4 fruit fly cellular contexts compared by ENCODE assay signal in genomic region chr3L:12833864-12834525, dm6.
TF ChIP-seq lines count a peak whose summit lies in the region.

No protein-coding gene starts in this region.

- peak; percentile 21 for TF ChIP-seq CTCF in whole organism, embryonic (GFP tag; optimal IDR thresholded peaks at IDR 0.05; lab: Kevin White, UChicago)

TF ChIP-seq in whole organism, adult, 20 proteins besides CTCF, POLR2A, EP300 and RAD21:
- TF ChIP-seq kay (GFP tag; lab: Kevin White, UChicago; ENCODE audit: borderline replicate concordance) (peak; percentile 82), CG14711 (tag; optimal IDR thresholded peaks at IDR 0.05; lab: Kevin White, UChicago) (no peak)

TF ChIP-seq in whole organism, embryonic, 481 proteins besides CTCF, POLR2A, EP300 and RAD21 (continues in another document):
- 0 out of 3 replicates have a peak, but pooled peaks have one; percentile 70 for TF ChIP-seq CG2199 (GFP tag; IDR thresholded peaks at IDR 0.05; lab: Robert Waterston, UW)
- TF ChIP-seq crol (GFP tag; IDR thresholded peaks at IDR 0.05; lab: Robert Waterston, UW) = peak; percentile 54; the same call in 1 of the 2 replicates
- peak; percentile 20 for TF ChIP-seq CG11504 (tag; optimal IDR thresholded peaks at IDR 0.05; lab: Kevin White, UChicago)
- peak; percentile 74 for TF ChIP-seq kni (GFP tag; optimal IDR thresholded peaks at IDR 0.05; lab: Kevin White, UChicago)
- TF ChIP-seq CG12391 (tag; optimal IDR thresholded peaks at IDR 0.05; lab: Kevin White, UChicago) = peak; percentile 4
- 0 out of 4 replicates have a peak, but pooled peaks have one; percentile 30 for TF ChIP-seq Dll (GFP tag; IDR thresholded peaks at IDR 0.05; lab: Robert Waterston, UW; ENCODE audit: partially characterized antibody)
- TF ChIP-seq scrt (GFP tag; optimal IDR thresholded peaks at IDR 0.05; lab: Kevin White, UChicago) = peak; percentile 21
- no peak for TF ChIP-seq Oli (tag; optimal IDR thresholded peaks at IDR 0.05; lab: Kevin White, UChicago)
- TF ChIP-seq Hey (tag; optimal IDR thresholded peaks at IDR 0.05; lab: Kevin White, UChicago) = peak; percentile 58
- TF ChIP-seq exex (tag; optimal IDR thresholded peaks at IDR 0.05; lab: Kevin White, UChicago) = peak; percentile 15
- peak; percentile 95 for TF ChIP-seq CG32767 (GFP tag; IDR thresholded peaks at IDR 0.05; lab: Robert Waterston, UW)
- TF ChIP-seq CG8281 (tag; optimal IDR thresholded peaks at IDR 0.05; lab: Kevin White, UChicago) = no peak
- TF ChIP-seq CG8290 (GFP tag; optimal IDR thresholded peaks at IDR 0.05; lab: Kevin White, UChicago) = peak; percentile 88
- TF ChIP-seq CG8290 (tag; optimal IDR thresholded peaks at IDR 0.05; lab: Kevin White, UChicago) = peak; percentile 88 to 91
- no peak for TF ChIP-seq Lim3 (GFP tag; IDR thresholded peaks at IDR 0.05; lab: Robert Waterston, UW)
- no peak for TF ChIP-seq pnt (GFP tag; optimal IDR thresholded peaks at IDR 0.05; lab: Kevin White, UChicago)
- peak; percentile 90 for TF ChIP-seq sd (tag; optimal IDR thresholded peaks at IDR 0.05; lab: Kevin White, UChicago)
- no peak for TF ChIP-seq Dip3 (GFP tag; optimal IDR thresholded peaks at IDR 0.05; lab: Kevin White, UChicago)
- TF ChIP-seq Xrp1 (GFP tag; IDR thresholded peaks at IDR 0.05; lab: Robert Waterston, UW) = 0 out of 2 replicates have a peak, but pooled peaks have one; percentile 12
- TF ChIP-seq CG6813 (GFP tag; optimal IDR thresholded peaks at IDR 0.05; lab: Kevin White, UChicago) = no peak
- no peak for TF ChIP-seq CG12744 (GFP tag; optimal IDR thresholded peaks at IDR 0.05; lab: Kevin White, UChicago)
- peak; percentile 41 for TF ChIP-seq CG13894 (tag; optimal IDR thresholded peaks at IDR 0.05; lab: Kevin White, UChicago)
- 0 out of 3 replicates have a peak, but pooled peaks have one; percentile 14 for TF ChIP-seq CG34422 (GFP tag; IDR thresholded peaks at IDR 0.05; lab: Robert Waterston, UW)
- 0 out of 3 replicates have a peak, but pooled peaks have one; percentile 13 for TF ChIP-seq tgo (GFP tag; IDR thresholded peaks at IDR 0.05; lab: Robert Waterston, UW)
- TF ChIP-seq CG31441 (GFP tag; IDR thresholded peaks at IDR 0.05; lab: Robert Waterston, UW) = 0 out of 2 replicates have a peak, but pooled peaks have one; percentile 14
- TF ChIP-seq Sox100B (GFP tag; optimal IDR thresholded peaks at IDR 0.05; lab: Kevin White, UChicago) = peak; percentile 16
- TF ChIP-seq CG10543 (GFP tag; optimal IDR thresholded peaks at IDR 0.05; lab: Kevin White, UChicago) = peak; percentile 65

TF ChIP-seq in whole organism, prepupa, 60 proteins besides CTCF, POLR2A, EP300 and RAD21:
- no peak for TF ChIP-seq Gug (GFP tag; IDR thresholded peaks at IDR 0.05; lab: Robert Waterston, UW)
- no peak for TF ChIP-seq fd85E (GFP tag; optimal IDR thresholded peaks at IDR 0.05; lab: Kevin White, UChicago)
- TF ChIP-seq CG7368 (GFP tag; optimal IDR thresholded peaks at IDR 0.05; lab: Kevin White, UChicago) = no peak
- TF ChIP-seq svp (GFP tag; lab: Kevin White, UChicago) = peak; percentile 45
- TF ChIP-seq CG16779 (tag; optimal IDR thresholded peaks at IDR 0.05; lab: Kevin White, UChicago) = no peak
- no peak for TF ChIP-seq CG10631 (GFP tag; optimal IDR thresholded peaks at IDR 0.05; lab: Kevin White, UChicago)
- peak; percentile 25 for TF ChIP-seq Eip78C (GFP tag; lab: Kevin White, UChicago)
- peak in 1 of 2 experiments; percentile 9 for TF ChIP-seq salr (GFP tag; optimal IDR thresholded peaks at IDR 0.05; lab: Kevin White, UChicago)
- peak; percentile 73 for TF ChIP-seq vri (GFP tag; optimal IDR thresholded peaks at IDR 0.05; lab: Kevin White, UChicago)
- peak; percentile 45 for TF ChIP-seq fkh (GFP tag; optimal IDR thresholded peaks at IDR 0.05; lab: Kevin White, UChicago)

TF ChIP-seq in whole organism, pupa, 21 proteins besides CTCF, POLR2A, EP300 and RAD21:
- TF ChIP-seq CG17806 (tag; optimal IDR thresholded peaks at IDR 0.05; lab: Kevin White, UChicago) = peak; percentile 3
- no peak for TF ChIP-seq CG10348 (GFP tag; IDR thresholded peaks at IDR 0.05; lab: Robert Waterston, UW)
- no peak for TF ChIP-seq CG32121 (GFP tag; IDR thresholded peaks at IDR 0.05; lab: Robert Waterston, UW)
- no peak for TF ChIP-seq CG34367 (tag; optimal IDR thresholded peaks at IDR 0.05; lab: Kevin White, UChicago)
- TF ChIP-seq EcR (GFP tag; optimal IDR thresholded peaks at IDR 0.05; lab: Kevin White, UChicago) = peak; percentile 11
- TF ChIP-seq CG4496 (GFP tag; IDR thresholded peaks at IDR 0.05; lab: Robert Waterston, UW) = peak; percentile 63; the same call in 2 of the 3 replicates
- TF ChIP-seq D1 (tag; optimal IDR thresholded peaks at IDR 0.05; lab: Kevin White, UChicago) = peak; percentile 67
TF ChIP-seq in whole organism, pupa: peak in this region for 4.
